Worm (Caenorhabditis elegans): ENCODE measurements around the gene nhr-115.
"Not testable (repeated sequence)": the region's sequence is repeated elsewhere in the genome, so short reads cannot be mapped to it uniquely, and the experiment has no call there.

nhr-115 gene

DNA sequence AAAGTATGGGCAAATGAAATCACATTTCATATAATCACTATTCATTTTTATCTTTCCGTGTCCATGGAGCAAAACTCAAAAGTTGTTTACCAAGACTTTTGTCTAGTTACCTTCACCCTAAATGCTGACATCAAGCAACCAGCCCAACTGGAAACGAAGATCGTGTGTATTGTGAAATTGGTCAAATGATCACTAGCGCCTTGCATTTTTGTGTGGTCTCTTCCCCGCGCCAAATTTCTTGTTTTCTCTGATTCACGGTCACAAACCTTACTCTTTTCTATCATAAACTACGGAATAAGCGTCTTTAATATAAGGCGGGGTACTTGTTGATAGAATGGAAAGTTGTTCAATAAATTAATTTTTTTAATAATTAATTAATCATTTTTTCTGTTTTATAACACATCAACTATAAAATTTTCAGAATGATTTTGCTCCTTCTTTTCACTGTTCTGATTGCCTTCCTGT is 42.2 kb upstream of the nhr-115 start, which contains the start of gene cyp-33C7:
Gene cyp-33C7 (plus strand): TSS at position 415 of the 465 bp plus-strand sequence.
- TF ChIP-seq M03D4.4 (tag; optimal IDR thresholded peaks at IDR 0.05) (no peak), ceh-83 (GFP tag; optimal IDR thresholded peaks at IDR 0.05) (no peak), zip-8 (tag; optimal IDR thresholded peaks at IDR 0.05) (no peak), bed-3 (GFP tag; optimal IDR thresholded peaks at IDR 0.05) (no peak), cnd-1 (tag; optimal IDR thresholded peaks at IDR 0.05) (no peak), unc-120 (tag; optimal IDR thresholded peaks at IDR 0.05; ENCODE audit: poor library complexity, severe bottlenecking) (no peak), tbx-8 (GFP tag; optimal IDR thresholded peaks at IDR 0.05) (no peak), ces-1 (GFP tag; optimal IDR thresholded peaks at IDR 0.05) (no peak), flh-1 (GFP tag; optimal IDR thresholded peaks at IDR 0.05) (no peak), nhr-12 (tag; optimal IDR thresholded peaks at IDR 0.05) (no peak), nhr-2 (tag; optimal IDR thresholded peaks at IDR 0.05) (no peak), nhr-28 (tag; optimal IDR thresholded peaks at IDR 0.05) (no peak), ham-2 (GFP tag; optimal IDR thresholded peaks at IDR 0.05) (no peak), lsy-2 (tag; optimal IDR thresholded peaks at IDR 0.05) (no peak), ceh-43 (GFP tag; optimal IDR thresholded peaks at IDR 0.05) (no peak), hlh-1 (tag; optimal IDR thresholded peaks at IDR 0.05) (no peak), ztf-11 (tag; optimal IDR thresholded peaks at IDR 0.05) (no peak), pha-4 (tag; optimal IDR thresholded peaks at IDR 0.05) (no peak), ceh-39 (tag; optimal IDR thresholded peaks at IDR 0.05) (no peak)

DNA sequence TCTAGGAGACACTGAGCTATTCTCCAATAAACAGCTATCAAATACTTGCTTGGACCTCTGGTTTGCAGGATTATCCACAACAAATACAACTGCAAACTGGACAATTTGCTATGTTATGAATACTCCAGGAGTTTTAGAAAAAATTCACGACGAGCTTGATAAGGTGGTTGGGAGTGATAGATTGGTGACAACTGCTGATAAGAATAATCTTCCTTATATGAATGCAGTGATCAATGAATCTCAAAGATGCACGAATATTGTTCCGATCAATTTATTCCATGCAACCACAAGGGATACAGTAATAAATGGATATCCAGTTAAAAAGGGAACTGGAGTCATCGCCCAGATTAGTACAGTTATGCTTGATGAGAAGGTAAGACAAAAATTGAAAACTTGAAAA is 40.6 kb upstream of the nhr-115 start:
- no peak for TF ChIP-seq ceh-83 (GFP tag; optimal IDR thresholded peaks at IDR 0.05)
- TF ChIP-seq ces-1 (GFP tag; optimal IDR thresholded peaks at IDR 0.05), result no peak
- TF ChIP-seq unc-120 (tag; optimal IDR thresholded peaks at IDR 0.05; ENCODE audit: poor library complexity, severe bottlenecking), result no peak
- TF ChIP-seq bed-3 (GFP tag; optimal IDR thresholded peaks at IDR 0.05), result no peak
- no peak for TF ChIP-seq ham-2 (GFP tag; optimal IDR thresholded peaks at IDR 0.05)
- TF ChIP-seq nhr-12 (tag; optimal IDR thresholded peaks at IDR 0.05), result no peak
- TF ChIP-seq elt-3 (tag; optimal IDR thresholded peaks at IDR 0.05), result no peak
- no peak for TF ChIP-seq M03D4.4 (tag; optimal IDR thresholded peaks at IDR 0.05)
- no peak for TF ChIP-seq mls-2 (tag; optimal IDR thresholded peaks at IDR 0.05)
- TF ChIP-seq nhr-237 (tag; optimal IDR thresholded peaks at IDR 0.05), result no peak
- no peak for TF ChIP-seq ztf-11 (tag; optimal IDR thresholded peaks at IDR 0.05)
- TF ChIP-seq elt-1 (tag; optimal IDR thresholded peaks at IDR 0.05; ENCODE audit: borderline replicate concordance, insufficient read depth), result no peak

DNA sequence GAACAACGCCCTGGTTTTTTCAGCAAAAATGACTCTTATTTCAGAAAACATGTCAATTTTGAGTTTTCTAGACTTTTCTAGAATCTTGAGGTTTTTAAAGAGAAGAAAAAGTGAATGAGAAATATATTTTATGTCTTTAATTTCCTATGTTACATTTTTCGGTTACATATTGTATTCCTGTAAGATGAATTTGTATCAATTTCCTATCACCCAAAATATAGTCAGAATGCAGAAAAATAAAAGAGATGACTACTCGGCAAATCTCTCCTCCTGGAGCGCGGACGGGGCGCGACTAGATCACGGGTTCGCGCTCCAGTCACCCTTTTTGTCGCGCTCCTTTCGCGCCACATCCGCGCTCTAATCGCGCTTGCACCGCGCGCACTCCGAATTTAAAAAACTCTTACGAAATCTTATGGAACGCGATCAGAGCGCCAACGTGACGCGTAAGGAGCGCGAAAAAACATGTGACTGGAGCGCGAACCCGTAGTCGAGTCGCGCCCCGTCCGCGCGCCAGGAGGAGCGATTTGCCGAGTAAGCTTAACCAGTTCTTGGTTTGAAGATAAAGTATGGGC is 37.7 kb upstream of the nhr-115 start, which contains the start of gene str-253:
Gene str-253 (minus strand): TSS at position 51 of the 572 bp plus-strand sequence.
- TF ChIP-seq ztf-11 (tag; optimal IDR thresholded peaks at IDR 0.05) (no peak), mab-5 (tag; optimal IDR thresholded peaks at IDR 0.05) (no peak)

ce11 chrV:2255191-2255590 is 37.1 kb upstream of the nhr-115 start, which contains the start of gene F41B5.1:
F41B5.1 (plus strand) TSS chrV:2255533.
- not testable (repeated sequence) for TF ChIP-seq ceh-43 (GFP tag; optimal IDR thresholded peaks at IDR 0.05); ztf-11 (tag; optimal IDR thresholded peaks at IDR 0.05); nhr-28 (tag; optimal IDR thresholded peaks at IDR 0.05)

- TF ChIP-seq nhr-12 (tag; optimal IDR thresholded peaks at IDR 0.05), result no peak
- TF ChIP-seq pha-4 (tag; optimal IDR thresholded peaks at IDR 0.05), result peak; percentile 75
Measured at ce11 chrV:2259750-2260149, 32.6 kb upstream of the nhr-115 start, which contains the start of gene nhr-182. nhr-182 (minus strand) TSS chrV:2259927.

DNA sequence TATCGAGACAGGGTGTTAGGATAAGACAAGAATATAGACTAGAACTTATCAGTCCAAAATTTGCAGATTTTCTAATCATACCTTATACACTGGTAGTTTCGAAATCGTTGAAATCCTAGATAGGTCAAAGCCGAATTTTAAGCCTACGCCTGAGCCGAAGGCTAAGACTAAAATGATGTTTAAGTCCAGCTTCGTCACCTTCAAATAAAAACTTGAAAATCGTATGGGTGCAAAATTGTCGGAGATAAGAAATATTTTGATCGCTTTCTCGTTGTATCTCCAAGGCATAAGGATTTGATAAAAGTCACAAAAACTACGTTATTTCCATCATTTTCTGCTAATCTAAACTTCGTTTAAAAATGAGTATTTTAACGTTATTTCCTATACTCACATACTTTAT is 31.7 kb upstream of the nhr-115 start, which contains the start of gene F41B5.12:
Gene F41B5.12 (plus strand): TSS at position 301 of the 400 bp plus-strand sequence.
- TF ChIP-seq lin-13 (tag; optimal IDR thresholded peaks at IDR 0.05) (no peak), zip-8 (tag; optimal IDR thresholded peaks at IDR 0.05) (no peak), lsy-2 (tag; optimal IDR thresholded peaks at IDR 0.05) (no peak), mab-5 (tag; optimal IDR thresholded peaks at IDR 0.05) (no peak), nhr-12 (tag; optimal IDR thresholded peaks at IDR 0.05) (no peak), nhr-76 (tag; optimal IDR thresholded peaks at IDR 0.05) (no peak), unc-62 (GFP tag; optimal IDR thresholded peaks at IDR 0.05) (no peak), M03D4.4 (tag; optimal IDR thresholded peaks at IDR 0.05) (no peak)

Measured in whole organism, mixed stage, embryonic.